Fruit fly (Drosophila melanogaster) whole organism, embryonic: ENCODE measurements around the gene Invadolysin.

ENCODE experiments used
- Awh ChIP-seq: fragments of 200-800 bp; sonication (Bioruptor generic); IDR thresholded peaks from 2 replicates; pipeline ENCODE4, ENCODE4 v1.3.6; 2022; ENCODE audit warnings: missing biosample characterization, missing genetic modification characterization
- CG10565 ChIP-seq: fragments of 200-800 bp; sonication (Bioruptor generic); optimal IDR thresholded peaks from 3 replicates; lab custom pipeline; 2016; ENCODE audit warnings: missing biosample characterization, mild to moderate bottlenecking, missing genetic modification characterization
- CG11247 ChIP-seq: fragments of 200-800 bp; sonication (Bioruptor generic); IDR thresholded peaks from 2 replicates; pipeline ENCODE4 v1.3.6; 2022; ENCODE audit warnings: missing biosample characterization, missing genetic modification characterization
- CG11723 ChIP-seq: fragments of 200-800 bp; sonication (Bioruptor generic); optimal IDR thresholded peaks from 2 replicates; lab custom pipeline; 2017; ENCODE audit warnings: missing biosample characterization, mild to moderate bottlenecking, missing genetic modification characterization
- CG12219 ChIP-seq: fragments of 200-800 bp; sonication (Bioruptor generic); optimal IDR thresholded peaks from 3 replicates; lab custom pipeline; 2018; ENCODE audit warnings: missing biosample characterization, mild to moderate bottlenecking, missing genetic modification characterization
- CG12236 ChIP-seq: fragments of 200-800 bp; sonication (Bioruptor generic); optimal IDR thresholded peaks from 2 replicates; lab custom pipeline; 2016; ENCODE audit warnings: missing biosample characterization, missing genetic modification characterization
- CG12659 ChIP-seq: fragments of 200-800 bp; sonication (Bioruptor generic); optimal IDR thresholded peaks from 3 replicates; lab custom pipeline; 2017; ENCODE audit warnings: mild to moderate bottlenecking, missing biosample characterization, missing genetic modification reagents, missing genetic modification characterization
- CG13123 ChIP-seq: fragments of 200-800 bp; sonication (Bioruptor generic); optimal IDR thresholded peaks from 2 replicates; lab custom pipeline; 2016; ENCODE audit warnings: missing biosample characterization, missing genetic modification characterization
- CG14014 ChIP-seq: fragments of 200-800 bp; sonication (Bioruptor generic); IDR thresholded peaks from 2 replicates; pipeline ENCODE4 v1.3.6; 2022; ENCODE audit warnings: missing biosample characterization, missing genetic modification characterization
- CG14667 ChIP-seq: fragments of 200-800 bp; sonication (Bioruptor generic); IDR thresholded peaks from 2 replicates; pipeline ENCODE4 v1.3.6; 2022; ENCODE audit warnings: missing biosample characterization, missing genetic modification characterization
- CG15269 ChIP-seq: fragments of 200-800 bp; sonication (Bioruptor generic); optimal IDR thresholded peaks from 2 replicates; lab custom pipeline; 2018; ENCODE audit warnings: missing biosample characterization, mild to moderate bottlenecking, missing genetic modification characterization, moderate library complexity
- CG15514 ChIP-seq: fragments of 200-800 bp; sonication (Bioruptor generic); optimal IDR thresholded peaks from 3 replicates; lab custom pipeline; 2017; ENCODE audit warnings: missing biosample characterization, missing genetic modification characterization, mild to moderate bottlenecking, moderate library complexity, missing genetic modification reagents
- CG16813 ChIP-seq: fragments of 200-800 bp; sonication (Bioruptor generic); IDR thresholded peaks from 3 replicates; pipeline ENCODE4 v1.3.6; 2022; ENCODE audit warnings: missing biosample characterization, missing genetic modification characterization; ENCODE audit not compliant: partially characterized antibody
- CG16863 ChIP-seq: fragments of 200-800 bp; sonication (Bioruptor generic); optimal IDR thresholded peaks from 3 replicates; lab custom pipeline; 2016; ENCODE audit warnings: missing biosample characterization, missing genetic modification characterization
- CG17359 ChIP-seq: fragments of 200-800 bp; sonication (Bioruptor generic); optimal IDR thresholded peaks from 3 replicates; lab custom pipeline; 2018; ENCODE audit warnings: missing biosample characterization, mild to moderate bottlenecking, missing genetic modification characterization, moderate library complexity
- CG17802 ChIP-seq: fragments of 200-800 bp; sonication (Bioruptor generic); optimal IDR thresholded peaks from 2 replicates; lab custom pipeline; 2018; ENCODE audit warnings: missing biosample characterization, mild to moderate bottlenecking, missing genetic modification characterization, moderate library complexity
- CG18764 ChIP-seq: fragments of 200-800 bp; sonication (Bioruptor generic); optimal IDR thresholded peaks from 3 replicates; lab custom pipeline; 2016; ENCODE audit warnings: missing biosample characterization, missing genetic modification characterization
- CG2199 ChIP-seq: fragments of 200-800 bp; sonication (Bioruptor generic); IDR thresholded peaks from 3 replicates; pipeline ENCODE4 v1.3.6; 2022; ENCODE audit warnings: missing biosample characterization, missing genetic modification characterization
- CG30431 ChIP-seq: fragments of 200-800 bp; sonication (Bioruptor generic); optimal IDR thresholded peaks from 2 replicates; lab custom pipeline; 2017; ENCODE audit warnings: missing biosample characterization, missing genetic modification characterization
- CG3065 ChIP-seq: fragments of 200-800 bp; sonication (Bioruptor generic); optimal IDR thresholded peaks from 2 replicates; lab custom pipeline; 2016; ENCODE audit warnings: missing biosample characterization, missing genetic modification characterization
- CG4360 ChIP-seq: fragments of 200-800 bp; sonication (Bioruptor generic); IDR thresholded peaks from 2 replicates; pipeline ENCODE4 v1.3.6; 2022; ENCODE audit warnings: missing biosample characterization, missing genetic modification characterization
- CG6683 ChIP-seq: fragments of 200-800 bp; sonication (Bioruptor generic); optimal IDR thresholded peaks from 2 replicates; lab custom pipeline; 2017; ENCODE audit warnings: missing biosample characterization, mild to moderate bottlenecking, missing genetic modification characterization, missing genetic modification reagents
- CG6765 ChIP-seq: fragments of 200-800 bp; sonication (Bioruptor generic); optimal IDR thresholded peaks from 3 replicates; lab custom pipeline; 2017; ENCODE audit warnings: missing biosample characterization, mild to moderate bottlenecking, missing genetic modification characterization
- CG6791 ChIP-seq: fragments of 200-800 bp; sonication (Bioruptor generic); IDR thresholded peaks from 3 replicates; pipeline ENCODE4 v1.3.6; 2022; ENCODE audit warnings: missing biosample characterization, missing genetic modification characterization; ENCODE audit not compliant: partially characterized antibody
- CG7963 ChIP-seq: fragments of 200-800 bp; sonication (Bioruptor generic); IDR thresholded peaks from 3 replicates; pipeline ENCODE4 v1.3.6; 2022; ENCODE audit warnings: missing biosample characterization, missing genetic modification characterization; ENCODE audit not compliant: partially characterized antibody
- CG8089 ChIP-seq: fragments of 200-800 bp; sonication (Bioruptor generic); optimal IDR thresholded peaks from 3 replicates; lab custom pipeline; 2016; ENCODE audit warnings: missing biosample characterization, missing genetic modification characterization
- Dbx ChIP-seq: fragments of 200-800 bp; sonication (Bioruptor generic); IDR thresholded peaks from 3 replicates; pipeline ENCODE4 v1.3.6; 2022; ENCODE audit warnings: missing biosample characterization, missing genetic modification characterization
- Dip2 ChIP-seq: fragments of 200-800 bp; sonication (Bioruptor generic); IDR thresholded peaks from 2 replicates; pipeline ENCODE4 v1.3.6; 2022; ENCODE audit warnings: missing biosample characterization, missing genetic modification characterization
- Eip74EF ChIP-seq, 2 experiments: fragments of 200-800 bp in 1 of 2; fragments of >200 bp in 1 of 2; sonication (Bioruptor generic) in 1 of 2; optimal IDR thresholded peaks; 2 replicates each; lab custom pipeline; 2017 to 2019; ENCODE audit warnings: missing biosample characterization in 2 of 2, missing genetic modification characterization in 2 of 2, mild to moderate bottlenecking in 1 of 2, moderate library complexity in 1 of 2
- Elba2 ChIP-seq: fragments of 200-800 bp; sonication (Bioruptor generic); optimal IDR thresholded peaks from 3 replicates; lab custom pipeline; 2016; ENCODE audit warnings: missing biosample characterization, missing genetic modification characterization
- H15 ChIP-seq: fragments of 200-800 bp; sonication (Bioruptor generic); IDR thresholded peaks from 3 replicates; pipeline ENCODE4 v1.3.6; 2022; ENCODE audit warnings: missing biosample characterization, missing genetic modification characterization
- Neu2 ChIP-seq: fragments of 200-800 bp; sonication (Bioruptor generic); optimal IDR thresholded peaks from 3 replicates; lab custom pipeline; 2016; ENCODE audit warnings: missing biosample characterization, missing genetic modification characterization, borderline replicate concordance
- Sox102F ChIP-seq: fragments of 200-800 bp; sonication (Bioruptor generic); optimal IDR thresholded peaks from 2 replicates; lab custom pipeline; 2018; ENCODE audit warnings: missing biosample characterization, mild to moderate bottlenecking, missing genetic modification characterization, moderate library complexity
- Xrp1 ChIP-seq: fragments of 200-800 bp; sonication (Bioruptor generic); IDR thresholded peaks from 2 replicates; pipeline ENCODE4 v1.3.6; 2022; ENCODE audit warnings: missing biosample characterization, missing genetic modification characterization
- ac ChIP-seq: fragments of 200-800 bp; sonication (Bioruptor generic); optimal IDR thresholded peaks from 3 replicates; lab custom pipeline; 2017; ENCODE audit warnings: missing biosample characterization, mild to moderate bottlenecking, missing genetic modification characterization
- cato ChIP-seq: fragments of 200-800 bp; sonication (Bioruptor generic); optimal IDR thresholded peaks from 2 replicates; lab custom pipeline; 2016; ENCODE audit warnings: missing biosample characterization, missing genetic modification characterization, borderline replicate concordance
- corto ChIP-seq: fragments of 200-800 bp; sonication (Bioruptor generic); optimal IDR thresholded peaks from 2 replicates; lab custom pipeline; 2016; ENCODE audit warnings: missing biosample characterization, mild to moderate bottlenecking, missing genetic modification characterization, moderate library complexity
- crol ChIP-seq: fragments of 200-800 bp; sonication (Bioruptor generic); IDR thresholded peaks from 2 replicates; pipeline ENCODE4 v1.3.6; 2022; ENCODE audit warnings: missing biosample characterization, missing genetic modification characterization
- grau ChIP-seq: fragments of 200-800 bp; optimal IDR thresholded peaks from 3 replicates; lab custom pipeline; 2019; ENCODE audit warnings: missing biosample characterization, mild to moderate bottlenecking, missing genetic modification characterization, moderate library complexity
- gro ChIP-seq: fragments of 200-800 bp; sonication (Bioruptor generic); optimal IDR thresholded peaks from 2 replicates; lab custom pipeline; 2016; ENCODE audit warnings: missing biosample characterization, missing genetic modification characterization
- gsb-n ChIP-seq: fragments of 200-800 bp; sonication (Bioruptor generic); optimal IDR thresholded peaks from 3 replicates; lab custom pipeline; 2018; ENCODE audit warnings: missing biosample characterization, mild to moderate bottlenecking, missing genetic modification characterization
- hkb ChIP-seq, 2 experiments: fragments of 200-800 bp in 1 of 2; fragments of >200 bp in 1 of 2; sonication (Bioruptor generic) in 1 of 2; IDR thresholded peaks in 1 of 2; optimal IDR thresholded peaks in 1 of 2; 2 replicates each; pipeline versions ENCODE4 v1.3.6 to Lab custom; 2017 to 2022; ENCODE audit warnings: missing biosample characterization in 1 of 2, missing genetic modification characterization in 1 of 2
- nerfin-2 ChIP-seq: fragments of 200-800 bp; sonication (Bioruptor generic); IDR thresholded peaks from 2 replicates; pipeline ENCODE4 v1.3.6; 2022; ENCODE audit warnings: missing biosample characterization, missing genetic modification characterization; ENCODE audit not compliant: partially characterized antibody
- pfk ChIP-seq: fragments of 200-800 bp; sonication (Bioruptor generic); optimal IDR thresholded peaks from 2 replicates; lab custom pipeline; 2018; ENCODE audit warnings: missing biosample characterization, mild to moderate bottlenecking, missing genetic modification characterization, moderate library complexity
- pnt ChIP-seq: fragments of 200-800 bp; sonication (Bioruptor generic); optimal IDR thresholded peaks from 3 replicates; lab custom pipeline; 2016; ENCODE audit warnings: missing biosample characterization, missing genetic modification characterization
- pzg ChIP-seq: fragments of 200-800 bp; sonication (Bioruptor generic); optimal IDR thresholded peaks from 3 replicates; lab custom pipeline; 2018; ENCODE audit warnings: missing biosample characterization, mild to moderate bottlenecking, missing genetic modification characterization, moderate library complexity
- sens ChIP-seq: fragments of 200-800 bp; sonication (Bioruptor generic); peaks from one replicate; lab custom pipeline; 2016; ENCODE audit warnings: missing biosample characterization, missing genetic modification characterization
- sim ChIP-seq: fragments of 200-800 bp; sonication (Bioruptor generic); IDR thresholded peaks from 2 replicates; pipeline ENCODE4 v1.3.6; 2022; ENCODE audit warnings: missing biosample characterization, missing genetic modification characterization
- tgo ChIP-seq: fragments of 200-800 bp; sonication (Bioruptor generic); IDR thresholded peaks from 3 replicates; pipeline ENCODE4 v1.3.6; 2022; ENCODE audit warnings: missing biosample characterization, missing genetic modification characterization
- ttk ChIP-seq: fragments of 200-800 bp; sonication (Bioruptor generic); IDR thresholded peaks from 2 replicates; pipeline ENCODE4 v2.1.2; 2022; ENCODE audit warnings: missing biosample characterization, missing genetic modification characterization
- z ChIP-seq: fragments of 200-800 bp; sonication (Bioruptor generic); IDR thresholded peaks from 3 replicates; pipeline ENCODE4 v1.3.6; 2022; ENCODE audit warnings: missing biosample characterization, missing genetic modification characterization

The Invadolysin gene

dm6 chr3R:10134341-10134668, 10.2 kb upstream of the Invadolysin start (continued):
- TF ChIP-seq Awh (GFP tag; lab: Robert Waterston, UW) (no peak), Elba2 (GFP tag; lab: Kevin White, UChicago) (peak; percentile 66), Sox102F (no peak), CG12219 (GFP tag; lab: Kevin White, UChicago) (no peak), nerfin-2 (GFP tag; lab: Robert Waterston, UW) (no peak), crol (GFP tag; lab: Robert Waterston, UW) (no peak), CG11247 (GFP tag; lab: Robert Waterston, UW) (no peak), CG16813 (GFP tag; lab: Robert Waterston, UW) (no peak), z (GFP tag; lab: Robert Waterston, UW) (no peak), pfk (GFP tag; lab: Kevin White, UChicago) (no peak), ttk (GFP tag; lab: Robert Waterston, UW) (no peak), CG12659 (GFP tag; lab: Kevin White, UChicago) (peak; percentile 68), CG14014 (GFP tag; lab: Robert Waterston, UW) (peak; percentile 24; the same call in 1 of the 2 replicates), CG6791 (no peak), H15 (no peak), sens (GFP tag; lab: Kevin White, UChicago) (peak; percentile 77), sim (no peak), grau (peak; percentile 4), Neu2 (GFP tag; lab: Kevin White, UChicago) (no peak), CG4360 (0 out of 2 replicates have a peak, but pooled peaks have one; percentile 18), CG13123 (no peak), CG15269 (no peak), Xrp1 (GFP tag; lab: Robert Waterston, UW) (0 out of 2 replicates have a peak, but pooled peaks have one; percentile 27), cato (no peak), CG6765 (peak; percentile 24), Dip2 (GFP tag; lab: Robert Waterston, UW) (no peak), gsb-n (tag; lab: Kevin White, UChicago) (no peak), CG17802 (tag; lab: Kevin White, UChicago) (no peak), CG12236 (GFP tag; lab: Kevin White, UChicago) (no peak), CG17359 (peak; percentile 18), CG10565 (GFP tag; lab: Kevin White, UChicago) (no peak), CG8089 (GFP tag; lab: Kevin White, UChicago) (no peak), Eip74EF (GFP tag; optimal IDR thresholded peaks at IDR 0.05; lab: Kevin White, UChicago) (no peak), pzg (GFP tag; lab: Kevin White, UChicago) (peak; percentile 88), corto (GFP tag; lab: Kevin White, UChicago) (no peak), CG3065 (GFP tag; lab: Kevin White, UChicago) (no peak), CG16863 (GFP tag; lab: Kevin White, UChicago) (no peak), CG2199 (GFP tag; lab: Robert Waterston, UW) (no peak), hkb (optimal IDR thresholded peaks at IDR 0.05; lab: Kevin White, UChicago) (no peak), hkb (GFP tag; IDR thresholded peaks at IDR 0.05; lab: Robert Waterston, UW) (peak; percentile 44; the same call in 1 of the 2 replicates), ac (GFP tag; lab: Kevin White, UChicago) (no peak), tgo (GFP tag; lab: Robert Waterston, UW) (no peak), CG15514 (peak; percentile 71), pnt (no peak), CG14667 (GFP tag; lab: Robert Waterston, UW) (no peak), CG6683 (GFP tag; lab: Kevin White, UChicago) (no peak), CG18764 (GFP tag; lab: Kevin White, UChicago) (no peak), gro (GFP tag; lab: Kevin White, UChicago) (peak; percentile 66), CG7963 (no peak), CG11723 (no peak), CG30431 (no peak), Dbx (GFP tag; lab: Robert Waterston, UW) (peak; percentile 51; the same call in 2 of the 3 replicates)
